Worm (Caenorhabditis elegans): ENCODE measurements around the gene F44E2.9.
A peak's percentile ranks its signal among the peaks of the same experiment; 100 is the strongest.

The F44E2.9 gene

DNA sequence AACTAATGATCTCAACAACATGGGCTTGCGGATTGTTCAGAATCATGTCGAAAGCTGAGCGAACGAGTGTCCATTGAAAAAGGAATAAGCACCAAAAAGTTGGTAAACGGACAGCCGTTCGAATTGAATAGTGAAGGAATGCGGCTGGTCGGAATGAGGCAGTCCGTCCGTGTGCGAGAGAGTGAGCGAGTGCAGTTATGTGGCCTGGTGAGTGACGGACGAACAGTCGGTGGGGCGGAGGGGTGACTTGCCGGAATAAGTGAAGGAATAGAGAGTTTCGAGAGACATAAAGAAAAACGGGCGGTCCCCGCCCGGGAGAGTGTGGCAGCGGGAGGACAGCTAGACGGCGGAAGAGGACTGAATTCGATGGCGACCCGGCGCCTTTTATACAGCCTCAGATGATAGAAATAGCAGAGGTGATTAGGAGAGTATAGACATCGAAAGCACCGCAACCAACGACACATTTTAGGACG is 15.0 kb upstream of the F44E2.9 start:
- TF ChIP-seq lin-15B (tag; optimal IDR thresholded peaks at IDR 0.05) (peak; percentile 56), egl-27 (tag; optimal IDR thresholded peaks at IDR 0.05) (no peak), nhr-237 (tag; optimal IDR thresholded peaks at IDR 0.05) (no peak), hmg-11 (tag; optimal IDR thresholded peaks at IDR 0.05) (peak; percentile 63), nhr-23 (tag; optimal IDR thresholded peaks at IDR 0.05) (peak; percentile 57), nhr-11 (tag; optimal IDR thresholded peaks at IDR 0.05) (no peak), nhr-76 (tag; optimal IDR thresholded peaks at IDR 0.05) (no peak), fkh-10 (GFP tag; optimal IDR thresholded peaks at IDR 0.05) (no peak), tbx-2 (tag; optimal IDR thresholded peaks at IDR 0.05) (peak; percentile 25), elt-2 (tag; optimal IDR thresholded peaks at IDR 0.05) (peak; percentile 84), unc-39 (tag; optimal IDR thresholded peaks at IDR 0.05) (no peak), pqm-1 (tag; optimal IDR thresholded peaks at IDR 0.05) (peak; percentile 67), ztf-4 (tag; optimal IDR thresholded peaks at IDR 0.05) (peak; percentile 8), fos-1 (tag; optimal IDR thresholded peaks at IDR 0.05) (peak; percentile 71), snpc-4 (tag; optimal IDR thresholded peaks at IDR 0.05) (peak; percentile 46), ama-1 (optimal IDR thresholded peaks at IDR 0.05) (peak; percentile 99), jun-1 (tag; optimal IDR thresholded peaks at IDR 0.05) (peak; percentile 74), R02D3.7 (tag; optimal IDR thresholded peaks at IDR 0.05) (peak; percentile 33), lsy-12 (tag; optimal IDR thresholded peaks at IDR 0.05) (peak; percentile 72), ZK546.5 (tag; optimal IDR thresholded peaks at IDR 0.05) (no peak), egl-5 (tag; optimal IDR thresholded peaks at IDR 0.05) (peak; percentile 16), ceh-28 (tag; optimal IDR thresholded peaks at IDR 0.05) (peak; percentile 34), nhr-25 (tag; optimal IDR thresholded peaks at IDR 0.05) (peak; percentile 75), nfya-1 (tag; optimal IDR thresholded peaks at IDR 0.05; ENCODE audit: insufficient read depth) (peak; percentile 53), fkh-2 (tag; optimal IDR thresholded peaks at IDR 0.05) (no peak)

DNA sequence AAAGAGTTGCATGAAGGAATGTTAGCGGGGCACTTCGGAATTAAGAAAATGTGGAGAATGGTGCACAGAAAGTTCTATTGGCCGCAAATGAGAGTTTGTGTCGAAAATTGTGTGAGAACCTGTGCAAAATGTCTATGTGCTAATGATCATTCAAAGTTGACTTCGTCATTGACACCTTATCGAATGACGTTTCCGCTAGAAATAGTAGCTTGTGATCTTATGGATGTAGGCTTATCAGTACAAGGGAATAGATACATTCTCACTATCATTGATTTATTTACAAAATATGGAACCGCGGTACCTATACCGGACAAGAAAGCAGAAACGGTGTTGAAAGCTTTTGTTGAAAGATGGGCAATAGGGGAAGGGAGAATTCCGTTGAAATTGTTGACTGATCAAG is 8.2 kb upstream of the F44E2.9 start:
- TF ChIP-seq lsy-12 (tag; optimal IDR thresholded peaks at IDR 0.05) (no peak), nhr-23 (tag; optimal IDR thresholded peaks at IDR 0.05) (no peak), snpc-4 (tag; optimal IDR thresholded peaks at IDR 0.05) (no peak), lin-15B (tag; optimal IDR thresholded peaks at IDR 0.05) (no peak), egl-5 (tag; optimal IDR thresholded peaks at IDR 0.05) (no peak), elt-3 (tag; optimal IDR thresholded peaks at IDR 0.05) (no peak), fkh-2 (tag; optimal IDR thresholded peaks at IDR 0.05) (no peak), mml-1 (tag; optimal IDR thresholded peaks at IDR 0.05) (no peak)

DNA sequence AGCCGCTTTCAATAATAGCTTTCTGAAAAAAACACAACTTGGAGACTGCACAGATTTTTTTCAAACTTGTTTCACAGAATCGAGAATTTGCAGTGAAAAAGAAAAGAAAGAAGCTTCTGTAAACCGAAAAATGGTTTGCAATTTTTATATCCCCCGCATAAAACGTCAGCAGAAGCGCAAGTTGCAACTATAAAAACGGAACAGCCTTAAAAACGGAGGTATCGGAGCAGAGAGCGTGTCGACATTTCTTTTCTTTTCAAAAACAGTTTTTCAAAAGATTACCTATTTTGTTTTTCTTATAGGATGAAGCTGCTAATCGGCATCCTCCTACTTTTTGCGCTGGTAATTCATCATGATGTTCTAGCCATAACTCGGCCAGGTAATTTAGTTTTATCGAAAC is 1.6 kb upstream of the F44E2.9 start, which contains the start of gene plg-1:
TSS of gene plg-1 (plus strand) at position 301 of the 400 bp plus-strand sequence.
- TF ChIP-seq nhr-28 (tag; optimal IDR thresholded peaks at IDR 0.05) = no peak
- no peak for TF ChIP-seq nhr-12 (tag; optimal IDR thresholded peaks at IDR 0.05)
- no peak for TF ChIP-seq aly-2 (tag; optimal IDR thresholded peaks at IDR 0.05)
- no peak for TF ChIP-seq egl-5 (tag; optimal IDR thresholded peaks at IDR 0.05)
- no peak for TF ChIP-seq ama-1 (optimal IDR thresholded peaks at IDR 0.05)
- TF ChIP-seq mdl-1 (tag; optimal IDR thresholded peaks at IDR 0.05) = no peak
- no peak for TF ChIP-seq ceh-28 (tag; optimal IDR thresholded peaks at IDR 0.05)
- TF ChIP-seq jun-1 (tag; optimal IDR thresholded peaks at IDR 0.05) = no peak
- no peak for TF ChIP-seq skn-1 (tag; optimal IDR thresholded peaks at IDR 0.05)
- no peak for TF ChIP-seq fkh-10 (GFP tag; optimal IDR thresholded peaks at IDR 0.05)

DNA sequence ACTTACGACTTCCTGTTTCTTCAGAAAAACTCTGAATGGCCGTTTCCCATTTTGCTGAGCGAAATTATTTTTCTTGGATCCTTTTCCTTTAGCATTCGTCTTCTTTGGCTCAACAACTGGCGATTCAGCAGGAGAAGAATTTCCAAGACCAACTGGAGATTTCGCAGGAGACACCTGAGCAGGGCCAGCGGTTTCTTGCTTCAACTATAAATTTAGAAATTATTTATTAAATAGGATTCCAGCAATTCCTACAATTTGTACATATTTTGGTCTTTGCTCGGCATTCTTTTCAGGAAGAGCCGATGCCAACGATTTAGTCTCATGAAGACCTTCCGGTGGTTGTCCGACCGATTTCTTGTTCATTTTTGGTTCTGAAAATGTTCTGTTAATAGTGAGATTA is 825 bp downstream of the F44E2.9 start, which contains the start of gene F44E2.8:
TSS of gene F44E2.8 (minus strand) at position 371 of the 400 bp plus-strand sequence.
- TF ChIP-seq R02D3.7 (tag; optimal IDR thresholded peaks at IDR 0.05) = no peak
- no peak for TF ChIP-seq nhr-25 (tag; optimal IDR thresholded peaks at IDR 0.05)
- no peak for TF ChIP-seq egl-27 (tag; optimal IDR thresholded peaks at IDR 0.05)
- no peak for TF ChIP-seq fos-1 (tag; optimal IDR thresholded peaks at IDR 0.05)
- no peak for TF ChIP-seq unc-62 (GFP tag; optimal IDR thresholded peaks at IDR 0.05)
- TF ChIP-seq eor-1 (tag; optimal IDR thresholded peaks at IDR 0.05) = no peak
- TF ChIP-seq daf-12 (tag; optimal IDR thresholded peaks at IDR 0.05) = no peak
- TF ChIP-seq ztf-11 (tag; optimal IDR thresholded peaks at IDR 0.05) = no peak
- TF ChIP-seq mdl-1 (tag; optimal IDR thresholded peaks at IDR 0.05) = no peak
- no peak for TF ChIP-seq ztf-4 (tag; optimal IDR thresholded peaks at IDR 0.05)
- no peak for TF ChIP-seq nhr-11 (tag; optimal IDR thresholded peaks at IDR 0.05)
- TF ChIP-seq nhr-76 (tag; optimal IDR thresholded peaks at IDR 0.05) = no peak
- TF ChIP-seq aly-2 (tag; optimal IDR thresholded peaks at IDR 0.05) = no peak
- TF ChIP-seq tbx-2 (tag; optimal IDR thresholded peaks at IDR 0.05) = no peak
- TF ChIP-seq lin-39 (tag; optimal IDR thresholded peaks at IDR 0.05) = no peak
- TF ChIP-seq nhr-28 (tag; optimal IDR thresholded peaks at IDR 0.05) = no peak

Measured in whole organism, L3 larva.